Worm (Caenorhabditis elegans) whole organism, young adult: Measurements from ENCODE around the gene gsto-1.

ENCODE experiments used
- B0261.1 ChIP-seq: sonication (generic microtip); optimal IDR thresholded peaks from 2 replicates; lab custom pipeline; 2016; ENCODE audit warnings: mild to moderate bottlenecking, missing genetic modification characterization, moderate library complexity, missing compliant biosample characterization
- B0336.3 ChIP-seq: fragments of 200-800 bp; sonication (Bioruptor generic); IDR thresholded peaks from 2 replicates; pipeline ENCODE4 v1.3.6; 2022; ENCODE audit warnings: missing genetic modification characterization, missing compliant biosample characterization
- C17E4.6 ChIP-seq: fragments of 200-800 bp; sonication (Bioruptor generic); IDR thresholded peaks from 2 replicates; pipeline ENCODE4 v1.3.6; 2022; ENCODE audit warnings: missing genetic modification reagents, missing genetic modification characterization, missing compliant biosample characterization
- D2030.7 ChIP-seq: fragments of 200-800 bp; sonication (Bioruptor generic); IDR thresholded peaks from 2 replicates; pipeline ENCODE4 v1.3.6; 2022; ENCODE audit warnings: missing genetic modification reagents, missing genetic modification characterization, missing compliant biosample characterization
- F52B5.7 ChIP-seq: sonication (generic microtip); optimal IDR thresholded peaks from 2 replicates; lab custom pipeline; 2016; ENCODE audit warnings: mild to moderate bottlenecking, missing genetic modification characterization, missing compliant biosample characterization
- K11D2.4 ChIP-seq: fragments of 200-800 bp; sonication (Bioruptor generic); IDR thresholded peaks from 2 replicates; pipeline ENCODE4 v1.3.6; 2022; ENCODE audit warnings: missing genetic modification reagents, missing genetic modification characterization, missing compliant biosample characterization
- ZK185.1 ChIP-seq: sonication (generic microtip); optimal IDR thresholded peaks from 2 replicates; lab custom pipeline; 2016; ENCODE audit warnings: mild to moderate bottlenecking, missing genetic modification characterization, missing compliant biosample characterization; ENCODE audit not compliant: poor library complexity, severe bottlenecking
- akir-1 ChIP-seq: fragments of 200-800 bp; sonication (Bioruptor generic); optimal IDR thresholded peaks from 2 replicates; lab custom pipeline; 2018; ENCODE audit warnings: mild to moderate bottlenecking, missing genetic modification characterization, moderate library complexity, missing compliant biosample characterization
- ama-1 ChIP-seq, 3 experiments: fragments of 150-350 bp in 1 of 3; sonication (generic microtip) in 2 of 3; optimal IDR thresholded peaks; 2 replicates each; lab custom pipeline; 2014 to 2018; ENCODE audit warnings: missing biosample characterization in 2 of 3, missing genetic modification characterization in 2 of 3, missing genetic modification reagents in 2 of 3
- athp-1 ChIP-seq: sonication (generic microtip); optimal IDR thresholded peaks from 2 replicates; lab custom pipeline; 2017; ENCODE audit warnings: mild to moderate bottlenecking, missing genetic modification characterization, missing compliant biosample characterization
- attf-3 ChIP-seq: fragments of 200-800 bp; sonication (Bioruptor generic); conservative IDR thresholded peaks from 2 replicates; pipeline ENCODE4 v1.3.6; 2022; ENCODE audit warnings: missing genetic modification reagents, missing genetic modification characterization, missing compliant biosample characterization
- ccch-3 ChIP-seq: fragments of 200-800 bp; sonication (Bioruptor generic); optimal IDR thresholded peaks from 2 replicates; lab custom pipeline; 2018; ENCODE audit warnings: mild to moderate bottlenecking, missing genetic modification characterization, missing compliant biosample characterization
- cebp-1 ChIP-seq, 2 experiments: fragments of 200-800 bp in 1 of 2; sonication (Bioruptor generic) in 1 of 2; sonication (generic microtip) in 1 of 2; IDR thresholded peaks in 1 of 2; optimal IDR thresholded peaks in 1 of 2; 2 replicates each; pipeline versions ENCODE4 v1.3.6 to Lab custom; 2017 to 2022; ENCODE audit warnings: missing compliant biosample characterization in 2 of 2, missing genetic modification characterization in 2 of 2, mild to moderate bottlenecking in 1 of 2, missing genetic modification reagents in 1 of 2, moderate library complexity in 1 of 2
- ceh-100 ChIP-seq: fragments of 200-800 bp; sonication (Bioruptor generic); IDR thresholded peaks from 2 replicates; pipeline ENCODE4 v1.3.6; 2022; ENCODE audit warnings: missing genetic modification reagents, missing genetic modification characterization, missing compliant biosample characterization
- ceh-79 ChIP-seq: sonication (generic microtip); optimal IDR thresholded peaks from 2 replicates; lab custom pipeline; 2017; ENCODE audit warnings: mild to moderate bottlenecking, missing genetic modification characterization, missing compliant biosample characterization
- dpl-1 ChIP-seq: fragments of 150-350 bp; optimal IDR thresholded peaks from 2 replicates; lab custom pipeline; 2014; ENCODE audit warnings: missing biosample characterization, missing genetic modification reagents, missing genetic modification characterization
- efl-1 ChIP-seq: fragments of 150-350 bp; optimal IDR thresholded peaks from 2 replicates; lab custom pipeline; 2014; ENCODE audit warnings: missing biosample characterization, missing genetic modification reagents, missing genetic modification characterization
- ets-4 ChIP-seq: fragments of 200-800 bp; sonication (Bioruptor generic); optimal IDR thresholded peaks from 2 replicates; lab custom pipeline; 2018; ENCODE audit warnings: mild to moderate bottlenecking, missing genetic modification characterization, missing compliant biosample characterization
- fkh-3 ChIP-seq: sonication (generic microtip); optimal IDR thresholded peaks from 2 replicates; lab custom pipeline; 2016; ENCODE audit warnings: mild to moderate bottlenecking, missing genetic modification characterization, missing compliant biosample characterization
- him-1 ChIP-seq: sonication (generic microtip); optimal IDR thresholded peaks from 2 replicates; lab custom pipeline; 2016; ENCODE audit warnings: missing genotype, missing genetic modification reagents, missing genetic modification characterization, missing compliant biosample characterization
- hlh-12 ChIP-seq: sonication (generic microtip); optimal IDR thresholded peaks from 2 replicates; lab custom pipeline; 2016; ENCODE audit warnings: missing genetic modification characterization, missing compliant biosample characterization
- hsf-1 ChIP-seq: fragments of 200-800 bp; sonication (Bioruptor generic); IDR thresholded peaks from 2 replicates; pipeline ENCODE4 v1.3.6; 2022; ENCODE audit warnings: missing genetic modification reagents, missing genetic modification characterization, missing compliant biosample characterization
- lag-1 ChIP-seq: fragments of 200-800 bp; sonication (Bioruptor generic); IDR thresholded peaks from 2 replicates; pipeline ENCODE4 v1.3.6; 2022; ENCODE audit warnings: missing genetic modification reagents, missing genetic modification characterization, missing compliant biosample characterization
- lsl-1 ChIP-seq: fragments of 200-800 bp; sonication (Bioruptor generic); optimal IDR thresholded peaks from 2 replicates; lab custom pipeline; 2018; ENCODE audit warnings: mild to moderate bottlenecking, missing genetic modification characterization, moderate library complexity, missing compliant biosample characterization
- madf-3 ChIP-seq: fragments of 200-800 bp; sonication (Bioruptor generic); IDR thresholded peaks from 2 replicates; pipeline ENCODE4 v1.3.6; 2022; ENCODE audit warnings: missing genetic modification reagents, missing genetic modification characterization, missing compliant biosample characterization
- madf-6 ChIP-seq: fragments of 200-800 bp; sonication (Bioruptor generic); IDR thresholded peaks from 2 replicates; pipeline ENCODE4 v1.3.6; 2022; ENCODE audit warnings: missing genetic modification reagents, missing genetic modification characterization, missing compliant biosample characterization
- mel-28 ChIP-seq: sonication (generic microtip); optimal IDR thresholded peaks from 2 replicates; lab custom pipeline; 2016; ENCODE audit warnings: borderline replicate concordance, mild to moderate bottlenecking, missing genetic modification characterization, missing compliant biosample characterization
- nfya-2 ChIP-seq: fragments of 200-800 bp; sonication (Bioruptor generic); IDR thresholded peaks from 2 replicates; pipeline ENCODE4 v1.3.6; 2022; ENCODE audit warnings: missing genetic modification reagents, missing genetic modification characterization, missing compliant biosample characterization
- nhr-179 ChIP-seq: sonication (generic microtip); optimal IDR thresholded peaks from 2 replicates; lab custom pipeline; 2016; ENCODE audit warnings: mild to moderate bottlenecking, missing genetic modification characterization, missing compliant biosample characterization
- nhr-27 ChIP-seq: fragments of 200-800 bp; sonication (Bioruptor generic); optimal IDR thresholded peaks from 2 replicates; lab custom pipeline; 2018; ENCODE audit warnings: mild to moderate bottlenecking, missing genetic modification characterization, moderate library complexity, missing compliant biosample characterization
- rec-8 ChIP-seq, 2 experiments: sonication (generic microtip); optimal IDR thresholded peaks; 2 replicates each; lab custom pipeline; 2016; ENCODE audit warnings: mild to moderate bottlenecking in 2 of 2, missing genetic modification characterization in 2 of 2, missing genetic modification reagents in 2 of 2, missing genotype in 2 of 2, missing biosample characterization in 1 of 2, missing compliant biosample characterization in 1 of 2, moderate library complexity in 1 of 2
- sea-2 ChIP-seq: fragments of 200-800 bp; sonication (Bioruptor generic); IDR thresholded peaks from 2 replicates; pipeline ENCODE4 v1.3.6; 2022; ENCODE audit warnings: missing genetic modification characterization, missing compliant biosample characterization
- snpc-1.3 ChIP-seq: sonication (generic microtip); optimal IDR thresholded peaks from 2 replicates; lab custom pipeline; 2017; ENCODE audit warnings: missing genetic modification characterization, mild to moderate bottlenecking, missing compliant biosample characterization, antibody characterized with exemption, moderate library complexity, missing genotype, missing genetic modification reagents; ENCODE audit not compliant: insufficient read depth
- snpc-3.4 ChIP-seq: sonication (generic microtip); optimal IDR thresholded peaks from 2 replicates; lab custom pipeline; 2017; ENCODE audit warnings: missing genetic modification characterization, mild to moderate bottlenecking, missing compliant biosample characterization, antibody characterized with exemption, moderate library complexity, missing genotype, missing genetic modification reagents
- snpc-4 ChIP-seq, 5 experiments: fragments of 150-350 bp in 1 of 5; sonication (generic microtip) in 4 of 5; optimal IDR thresholded peaks; 2 replicates each; lab custom pipeline; 2014 to 2018; ENCODE audit warnings: missing genetic modification characterization in 5 of 5, missing biosample characterization in 3 of 5, antibody characterized with exemption in 2 of 5, mild to moderate bottlenecking in 2 of 5, missing compliant biosample characterization in 2 of 5, missing genotype in 2 of 5, moderate library complexity in 2 of 5, missing genetic modification reagents in 1 of 5
- somi-1 ChIP-seq: fragments of 200-800 bp; sonication (Bioruptor generic); optimal IDR thresholded peaks from 2 replicates; lab custom pipeline; 2018; ENCODE audit warnings: mild to moderate bottlenecking, missing genetic modification characterization, missing compliant biosample characterization
- tbx-9 ChIP-seq: sonication (generic microtip); optimal IDR thresholded peaks from 2 replicates; lab custom pipeline; 2016; ENCODE audit warnings: borderline replicate concordance, missing genetic modification characterization, inconsistent platforms, missing compliant biosample characterization
- tlf-1 ChIP-seq: fragments of 200-800 bp; sonication (Bioruptor generic); optimal IDR thresholded peaks from 2 replicates; lab custom pipeline; 2018; ENCODE audit warnings: mild to moderate bottlenecking, missing genetic modification characterization, missing compliant biosample characterization
- unc-130 ChIP-seq: sonication (generic microtip); optimal IDR thresholded peaks from 2 replicates; lab custom pipeline; 2016; ENCODE audit warnings: missing genetic modification reagents, missing genetic modification characterization, missing compliant biosample characterization
- unc-62 ChIP-seq: fragments of 150-350 bp; optimal IDR thresholded peaks from 2 replicates; lab custom pipeline; 2014; ENCODE audit warnings: missing biosample characterization, missing genetic modification reagents, missing genetic modification characterization
- ztf-22 ChIP-seq: fragments of 200-800 bp; sonication (Bioruptor generic); optimal IDR thresholded peaks from 2 replicates; lab custom pipeline; 2018; ENCODE audit warnings: mild to moderate bottlenecking, missing genetic modification characterization, moderate library complexity, missing compliant biosample characterization

The gsto-1 gene

ce11 chrIII:7952077-7952765, 5.4 kb upstream of the gsto-1 start, which contains the start of gene C29E4.15 (continued):
- no peak for TF ChIP-seq ccch-3 (GFP tag; lab: Kevin White, UChicago)
- TF ChIP-seq snpc-1.3 (tag; lab: Kevin White, UChicago) = no peak
- TF ChIP-seq ztf-22 (GFP tag; lab: Kevin White, UChicago) = no peak
- no peak for TF ChIP-seq ceh-100 (GFP tag; lab: Robert Waterston, UW)
- no peak for TF ChIP-seq hsf-1
- TF ChIP-seq attf-3 = no peak
- TF ChIP-seq unc-130 (GFP tag; lab: Kevin White, UChicago) = no peak
- TF ChIP-seq ZK185.1 (tag; lab: Kevin White, UChicago) = no peak
- TF ChIP-seq nfya-2 = no peak
- no peak for TF ChIP-seq ceh-79 (tag; lab: Kevin White, UChicago)
- no peak for TF ChIP-seq D2030.7 (GFP tag; lab: Robert Waterston, UW)
- no peak for TF ChIP-seq cebp-1 (GFP tag; IDR thresholded peaks at IDR 0.05; lab: Robert Waterston, UW)
- TF ChIP-seq cebp-1 (tag; optimal IDR thresholded peaks at IDR 0.05; lab: Kevin White, UChicago) = no peak
- TF ChIP-seq tlf-1 (GFP tag; lab: Kevin White, UChicago) = no peak
- no peak for TF ChIP-seq somi-1 (GFP tag; lab: Kevin White, UChicago)
- no peak for TF ChIP-seq unc-62 (GFP tag; lab: Kevin White, UChicago)
- TF ChIP-seq madf-3 (GFP tag; lab: Robert Waterston, UW) = no peak
- TF ChIP-seq fkh-3 = no peak
- peak; percentile 41; the same call in 1 of the 2 replicates for TF ChIP-seq madf-6 (GFP tag; lab: Robert Waterston, UW)
- TF ChIP-seq B0336.3 (GFP tag; lab: Robert Waterston, UW) = no peak
- TF ChIP-seq dpl-1 = peak; percentile 65
- TF ChIP-seq nhr-27 = no peak
- peak; percentile 38 for TF ChIP-seq snpc-3.4

ce11 chrIII:7950447-7950846, 3.6 kb upstream of the gsto-1 start:
- no peak for TF ChIP-seq ceh-79 (tag; lab: Kevin White, UChicago)
- no peak for TF ChIP-seq unc-130 (GFP tag; lab: Kevin White, UChicago)
- TF ChIP-seq mel-28 (tag; lab: Kevin White, UChicago) = no peak
- no peak for TF ChIP-seq him-1 (tag; lab: Kevin White, UChicago)
- TF ChIP-seq efl-1 (GFP tag; lab: Kevin White, UChicago) = no peak
- no peak for TF ChIP-seq lag-1
- no peak for TF ChIP-seq cebp-1 (GFP tag; IDR thresholded peaks at IDR 0.05; lab: Robert Waterston, UW)
- no peak for TF ChIP-seq cebp-1 (tag; optimal IDR thresholded peaks at IDR 0.05; lab: Kevin White, UChicago)
- no peak for TF ChIP-seq tbx-9
- TF ChIP-seq D2030.7 (GFP tag; lab: Robert Waterston, UW) = no peak
- no peak for TF ChIP-seq B0261.1
- no peak for TF ChIP-seq lsl-1 (GFP tag; lab: Kevin White, UChicago)

ce11 chrIII:7948802-7949201, 2.0 kb upstream of the gsto-1 start, which contains the start of gene col-90:
TSS of gene col-90 (plus strand) at chrIII:7948838.
- TF ChIP-seq nhr-179 (tag; lab: Kevin White, UChicago) = no peak
- TF ChIP-seq ets-4 (GFP tag; lab: Kevin White, UChicago) = no peak
- TF ChIP-seq akir-1 (GFP tag; lab: Kevin White, UChicago) = no peak
- no peak for TF ChIP-seq tlf-1 (GFP tag; lab: Kevin White, UChicago)
- TF ChIP-seq rec-8 (tag; optimal IDR thresholded peaks at IDR 0.05; lab: Kevin White, UChicago) = no peak
- no peak for TF ChIP-seq ama-1 (optimal IDR thresholded peaks at IDR 0.05; lab: Kevin White, UChicago)
- TF ChIP-seq ama-1 (GFP tag; optimal IDR thresholded peaks at IDR 0.05; lab: Kevin White, UChicago) = no peak
- no peak for TF ChIP-seq B0261.1
- TF ChIP-seq hlh-12 = no peak
- TF ChIP-seq athp-1 (tag; lab: Kevin White, UChicago) = no peak
- TF ChIP-seq snpc-4 (GFP tag; optimal IDR thresholded peaks at IDR 0.05; lab: Kevin White, UChicago) = no peak
- no peak for TF ChIP-seq snpc-4 (tag; optimal IDR thresholded peaks at IDR 0.05; lab: Kevin White, UChicago)
- TF ChIP-seq hsf-1 = no peak
- TF ChIP-seq nfya-2 = no peak
- no peak for TF ChIP-seq F52B5.7 (tag; lab: Kevin White, UChicago)
- TF ChIP-seq snpc-3.4 = no peak
- TF ChIP-seq K11D2.4 = no peak
- no peak for TF ChIP-seq C17E4.6 (GFP tag; lab: Robert Waterston, UW)
- TF ChIP-seq sea-2 (GFP tag; lab: Robert Waterston, UW) = no peak
